Worm (Caenorhabditis elegans) whole organism, L3 larva: ENCODE data around the gene F09E5.11.

Experiments
- R02D3.7 ChIP-seq: fragments of 150-350 bp; optimal IDR thresholded peaks from 2 replicates; lab custom pipeline; 2014; ENCODE audit warnings: missing biosample characterization, missing genetic modification characterization
- aly-2 ChIP-seq: fragments of 150-350 bp; optimal IDR thresholded peaks from 2 replicates; lab custom pipeline; 2014; ENCODE audit warnings: missing biosample characterization, missing genetic modification characterization
- ceh-16 ChIP-seq: sonication (generic microtip); optimal IDR thresholded peaks from 2 replicates; lab custom pipeline; 2017; ENCODE audit warnings: missing biosample characterization, missing genetic modification characterization
- ceh-28 ChIP-seq: fragments of 150-350 bp; optimal IDR thresholded peaks from 2 replicates; lab custom pipeline; 2014; ENCODE audit warnings: missing biosample characterization, missing genetic modification reagents, missing genetic modification characterization
- ceh-82 ChIP-seq: fragments of 150-350 bp; optimal IDR thresholded peaks from 2 replicates; lab custom pipeline; 2014; ENCODE audit warnings: missing biosample characterization, missing genetic modification characterization
- egl-5 ChIP-seq: fragments of 150-350 bp; optimal IDR thresholded peaks from 2 replicates; lab custom pipeline; 2017; ENCODE audit warnings: missing biosample characterization, missing genetic modification reagents, missing genetic modification characterization, inconsistent platforms
- elt-1 ChIP-seq: fragments of 150-350 bp; optimal IDR thresholded peaks from 2 replicates; lab custom pipeline; 2014; ENCODE audit warnings: missing biosample characterization, missing genetic modification characterization
- elt-2 ChIP-seq: sonication (generic microtip); optimal IDR thresholded peaks from 2 replicates; lab custom pipeline; 2016; ENCODE audit warnings: missing genetic modification reagents, mild to moderate bottlenecking, missing genetic modification characterization, missing compliant biosample characterization
- elt-3 ChIP-seq, 3 experiments: fragments of 150-350 bp in 1 of 3; sonication (generic microtip) in 2 of 3; optimal IDR thresholded peaks; 2 replicates in 2 of 3; 4 replicates in 1 of 3; lab custom pipeline; 2014 to 2017; ENCODE audit warnings: missing biosample characterization in 3 of 3, missing genetic modification characterization in 3 of 3
- fkh-10 ChIP-seq: sonication (generic microtip); optimal IDR thresholded peaks from 2 replicates; lab custom pipeline; 2017; ENCODE audit warnings: missing biosample characterization, missing genetic modification reagents, missing genetic modification characterization
- fkh-2 ChIP-seq: fragments of 150-350 bp; optimal IDR thresholded peaks from 2 replicates; lab custom pipeline; 2014; ENCODE audit warnings: missing biosample characterization, missing genetic modification reagents, missing genetic modification characterization
- hmg-11 ChIP-seq: sonication (generic microtip); optimal IDR thresholded peaks from 2 replicates; lab custom pipeline; 2016; ENCODE audit warnings: missing genetic modification characterization, missing compliant biosample characterization
- jun-1 ChIP-seq: fragments of 150-350 bp; optimal IDR thresholded peaks from 2 replicates; lab custom pipeline; 2014; ENCODE audit warnings: missing biosample characterization, missing genetic modification reagents, missing genetic modification characterization
- lin-15B ChIP-seq: fragments of 150-350 bp; optimal IDR thresholded peaks from 2 replicates; lab custom pipeline; 2014; ENCODE audit warnings: missing biosample characterization, missing genetic modification characterization
- lin-39 ChIP-seq: fragments of 150-350 bp; optimal IDR thresholded peaks from 2 replicates; lab custom pipeline; 2018; ENCODE audit warnings: missing biosample characterization, missing genetic modification reagents, missing genetic modification characterization
- mdl-1 ChIP-seq: fragments of 150-350 bp; optimal IDR thresholded peaks from 2 replicates; lab custom pipeline; 2014; ENCODE audit warnings: missing biosample characterization, missing genetic modification characterization
- nfya-1 ChIP-seq: sonication (generic microtip); optimal IDR thresholded peaks from 2 replicates; lab custom pipeline; 2017; ENCODE audit warnings: missing genetic modification characterization, mild to moderate bottlenecking, missing compliant biosample characterization, antibody characterized with exemption, moderate library complexity; ENCODE audit not compliant: insufficient read depth
- nhr-11 ChIP-seq: fragments of 150-350 bp; optimal IDR thresholded peaks from 2 replicates; lab custom pipeline; 2014; ENCODE audit warnings: missing biosample characterization, missing genetic modification characterization
- nhr-12 ChIP-seq: fragments of 150-350 bp; optimal IDR thresholded peaks from 2 replicates; lab custom pipeline; 2014; ENCODE audit warnings: missing biosample characterization, missing genetic modification characterization
- nhr-23 ChIP-seq: fragments of 150-350 bp; optimal IDR thresholded peaks from 2 replicates; lab custom pipeline; 2014; ENCODE audit warnings: missing biosample characterization, missing genetic modification reagents, missing genetic modification characterization
- nhr-25 ChIP-seq: sonication (generic microtip); optimal IDR thresholded peaks from 2 replicates; lab custom pipeline; 2017; ENCODE audit warnings: missing biosample characterization, missing genetic modification characterization
- nhr-67 ChIP-seq: fragments of 150-350 bp; optimal IDR thresholded peaks from 2 replicates; lab custom pipeline; 2014; ENCODE audit warnings: missing biosample characterization, missing genetic modification characterization
- nhr-77 ChIP-seq: fragments of 150-350 bp; optimal IDR thresholded peaks from 2 replicates; lab custom pipeline; 2014; ENCODE audit warnings: missing biosample characterization, missing genetic modification characterization
- pha-4 ChIP-seq: fragments of 150-350 bp; optimal IDR thresholded peaks from 2 replicates; lab custom pipeline; 2014; ENCODE audit warnings: missing biosample characterization, missing genetic modification reagents, missing genetic modification characterization
- pqm-1 ChIP-seq: fragments of 150-350 bp; optimal IDR thresholded peaks from 2 replicates; lab custom pipeline; 2017; ENCODE audit warnings: missing biosample characterization, missing genetic modification characterization, inconsistent platforms
- skn-1 ChIP-seq: fragments of 150-350 bp; optimal IDR thresholded peaks from 2 replicates; lab custom pipeline; 2014; ENCODE audit warnings: missing biosample characterization, missing genetic modification characterization
- snpc-4 ChIP-seq: fragments of 150-350 bp; optimal IDR thresholded peaks from 2 replicates; lab custom pipeline; 2014; ENCODE audit warnings: missing biosample characterization, missing genetic modification characterization
- tbx-2 ChIP-seq: sonication (generic microtip); optimal IDR thresholded peaks from 2 replicates; lab custom pipeline; 2016; ENCODE audit warnings: mild to moderate bottlenecking, missing genetic modification characterization, missing compliant biosample characterization
- unc-39 ChIP-seq: sonication (generic microtip); optimal IDR thresholded peaks from 4 replicates; lab custom pipeline; 2017; ENCODE audit warnings: missing biosample characterization, missing genetic modification characterization
- unc-62 ChIP-seq: fragments of 150-350 bp; sonication (generic microtip); optimal IDR thresholded peaks from 4 replicates; lab custom pipeline; 2014; ENCODE audit warnings: missing biosample characterization, missing genetic modification reagents, missing genetic modification characterization
- zag-1 ChIP-seq: fragments of 150-350 bp; optimal IDR thresholded peaks from 2 replicates; lab custom pipeline; 2014; ENCODE audit warnings: missing biosample characterization, missing genetic modification characterization
- ztf-4 ChIP-seq: fragments of 150-350 bp; optimal IDR thresholded peaks from 2 replicates; lab custom pipeline; 2014; ENCODE audit warnings: missing biosample characterization, missing genetic modification characterization

F09E5.11 gene

DNA sequence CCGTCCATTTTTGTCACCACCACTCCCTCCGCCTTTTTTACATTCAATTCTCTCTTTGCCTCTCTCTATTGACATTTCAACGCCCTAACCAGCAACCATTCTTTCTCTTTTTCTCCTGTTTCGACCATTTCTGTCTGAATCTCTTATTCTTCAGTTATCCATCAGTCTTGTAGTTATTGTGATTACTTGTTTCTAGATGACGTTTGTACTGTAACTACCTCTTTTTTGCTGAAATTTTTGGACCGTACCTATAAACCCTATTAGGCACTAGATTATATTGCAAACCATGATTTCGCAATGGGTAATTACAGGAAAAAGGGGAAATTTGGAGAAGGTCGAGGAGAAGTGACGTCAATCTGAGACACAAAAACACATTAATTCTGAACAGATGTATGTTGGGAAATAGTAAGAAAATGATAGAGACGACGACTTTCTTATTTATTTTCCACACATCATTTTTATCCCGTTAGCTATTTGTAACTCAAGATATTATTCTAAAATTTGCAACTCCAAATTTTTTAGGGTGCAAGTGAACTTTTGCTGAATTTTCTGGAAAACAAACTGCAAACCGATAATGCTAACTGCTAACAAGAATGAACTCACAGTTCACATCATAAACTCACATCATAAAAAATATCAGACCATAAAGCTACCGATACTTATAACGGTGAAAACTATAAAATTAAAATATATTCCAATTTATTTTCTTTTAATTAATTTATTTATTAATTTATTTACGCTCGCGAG, 37.6 kb downstream of the F09E5.11 start:
- TF ChIP-seq elt-2 (tag; lab: Kevin White, UChicago) (peak; percentile 59), nhr-25 (tag; lab: Kevin White, UChicago) (peak; percentile 57), nhr-23 (tag; lab: Kevin White, UChicago) (peak; percentile 36), egl-5 (tag; lab: Kevin White, UChicago) (peak; percentile 2), fkh-2 (tag; lab: Kevin White, UChicago) (no peak), hmg-11 (tag; lab: Kevin White, UChicago) (peak; percentile 9), fkh-10 (no peak), pha-4 (tag; lab: Kevin White, UChicago) (peak; percentile 99), lin-15B (tag; lab: Kevin White, UChicago) (no peak), nhr-77 (tag; lab: Kevin White, UChicago) (peak; percentile 66), elt-3 (tag; optimal IDR thresholded peaks at IDR 0.05; lab: Kevin White, UChicago) (no peak), ceh-28 (peak; percentile 45), ceh-16 (no peak), aly-2 (tag; lab: Kevin White, UChicago) (no peak), nhr-11 (no peak), pqm-1 (tag; lab: Kevin White, UChicago) (peak; percentile 65)

ce11 chrII:5311746-5312145, 46.2 kb downstream of the F09E5.11 start, which contains the start of gene gcy-12:
TSS of gene gcy-12 (plus strand) at chrII:5312046.
- no peak for TF ChIP-seq elt-3 (tag; optimal IDR thresholded peaks at IDR 0.05; lab: Kevin White, UChicago)
- TF ChIP-seq pha-4 (tag; lab: Kevin White, UChicago): no peak
- TF ChIP-seq unc-39 (tag; lab: Kevin White, UChicago): no peak
- TF ChIP-seq snpc-4 (tag; lab: Kevin White, UChicago): no peak
- no peak for TF ChIP-seq nhr-11
- TF ChIP-seq nhr-77 (tag; lab: Kevin White, UChicago): no peak
- no peak for TF ChIP-seq nfya-1 (tag; lab: Kevin White, UChicago)
- TF ChIP-seq nhr-67: no peak
- TF ChIP-seq lin-15B (tag; lab: Kevin White, UChicago): no peak
- TF ChIP-seq tbx-2: no peak
- no peak for TF ChIP-seq ceh-82 (tag; lab: Kevin White, UChicago)

ce11 chrII:5310795-5311194, 47.2 kb downstream of the F09E5.11 start:
- no peak for TF ChIP-seq lin-15B (tag; lab: Kevin White, UChicago)
- TF ChIP-seq zag-1 (tag; lab: Kevin White, UChicago): no peak
- TF ChIP-seq tbx-2: no peak
- no peak for TF ChIP-seq nfya-1 (tag; lab: Kevin White, UChicago)
- TF ChIP-seq nhr-23 (tag; lab: Kevin White, UChicago): no peak

DNA sequence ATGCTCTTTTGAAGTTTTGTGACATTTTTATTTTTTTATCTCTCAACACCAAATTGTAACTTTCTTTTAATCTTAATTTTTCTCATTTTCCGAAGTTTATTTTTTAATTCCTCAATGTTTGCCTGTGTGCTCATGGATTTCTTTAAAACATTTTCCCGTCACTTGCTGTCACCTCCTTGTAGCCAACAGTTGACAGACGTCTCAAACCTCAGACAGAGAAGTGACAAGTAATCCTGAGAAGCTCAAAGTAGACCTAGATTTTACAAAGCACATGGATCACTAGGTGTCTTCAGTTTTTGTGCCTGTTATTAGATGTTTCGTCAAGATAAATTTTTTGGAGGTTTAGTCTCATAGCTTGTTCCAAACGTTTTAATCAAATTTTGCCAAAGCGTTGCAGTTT, 48.3 kb downstream of the F09E5.11 start:
- TF ChIP-seq nfya-1 (tag; lab: Kevin White, UChicago) (no peak), ztf-4 (no peak), unc-62 (GFP tag; lab: Kevin White, UChicago) (peak; percentile 11), pqm-1 (tag; lab: Kevin White, UChicago) (no peak), unc-39 (tag; lab: Kevin White, UChicago) (no peak), nhr-12 (tag; lab: Kevin White, UChicago) (no peak), skn-1 (tag; lab: Kevin White, UChicago) (no peak), mdl-1 (tag; lab: Kevin White, UChicago) (no peak)

DNA sequence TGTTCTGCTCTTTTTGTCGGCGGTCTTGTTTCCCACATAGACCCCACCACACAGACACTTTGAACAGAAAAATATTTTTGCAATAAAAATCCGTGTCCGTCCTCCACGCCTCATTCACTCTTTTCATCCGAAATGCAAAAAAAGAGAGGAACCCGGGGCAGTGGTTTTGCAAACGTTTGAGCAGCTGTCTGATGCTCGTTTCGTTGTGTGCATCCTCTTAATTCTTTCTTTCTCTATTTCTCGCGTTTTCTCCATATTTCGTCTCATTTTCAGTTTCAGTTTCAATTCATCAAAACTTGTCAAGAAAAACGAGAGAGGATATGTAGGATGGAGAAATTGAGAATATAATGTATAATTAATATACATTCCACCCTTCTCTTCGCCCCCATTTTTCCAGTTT, 49.0 kb downstream of the F09E5.11 start:
- TF ChIP-seq unc-62 (GFP tag; lab: Kevin White, UChicago): no peak
- no peak for TF ChIP-seq jun-1
- no peak for TF ChIP-seq hmg-11 (tag; lab: Kevin White, UChicago)
- TF ChIP-seq lin-39 (tag; lab: Kevin White, UChicago): peak; percentile 25
- no peak for TF ChIP-seq elt-1 (tag; lab: Kevin White, UChicago)
- TF ChIP-seq nhr-23 (tag; lab: Kevin White, UChicago): no peak
- TF ChIP-seq R02D3.7 (tag; lab: Kevin White, UChicago): no peak
- TF ChIP-seq nfya-1 (tag; lab: Kevin White, UChicago): peak; percentile 48
